Worm (Caenorhabditis elegans): ENCODE results near the gene egl-46.

The egl-46 gene

ce11 chrV:6666557-6666956, 14.8 kb downstream of the egl-46 start:
- no peak for TF ChIP-seq bed-3 (GFP tag; optimal IDR thresholded peaks at IDR 0.05)
- no peak for TF ChIP-seq sem-2 (GFP tag; optimal IDR thresholded peaks at IDR 0.05)
- TF ChIP-seq mls-2 (tag; optimal IDR thresholded peaks at IDR 0.05), result no peak
- TF ChIP-seq nhr-76 (tag; optimal IDR thresholded peaks at IDR 0.05), result no peak
- TF ChIP-seq lin-32 (GFP tag; optimal IDR thresholded peaks at IDR 0.05), result no peak
- no peak for TF ChIP-seq mep-1 (tag; optimal IDR thresholded peaks at IDR 0.05)
- TF ChIP-seq nhr-2 (tag; optimal IDR thresholded peaks at IDR 0.05), result no peak
- no peak for TF ChIP-seq M03D4.4 (tag; optimal IDR thresholded peaks at IDR 0.05)
- TF ChIP-seq nhr-28 (tag; optimal IDR thresholded peaks at IDR 0.05), result no peak
- TF ChIP-seq cnd-1 (tag; optimal IDR thresholded peaks at IDR 0.05), result no peak
- no peak for TF ChIP-seq unc-62 (GFP tag; optimal IDR thresholded peaks at IDR 0.05)
- TF ChIP-seq ceh-39 (tag; optimal IDR thresholded peaks at IDR 0.05), result no peak
- no peak for TF ChIP-seq nhr-237 (tag; optimal IDR thresholded peaks at IDR 0.05)
- TF ChIP-seq mab-5 (tag; optimal IDR thresholded peaks at IDR 0.05), result no peak
- no peak for TF ChIP-seq lin-13 (tag; optimal IDR thresholded peaks at IDR 0.05)
- TF ChIP-seq drap-1 (GFP tag; optimal IDR thresholded peaks at IDR 0.05), result no peak
- TF ChIP-seq elt-1 (tag; optimal IDR thresholded peaks at IDR 0.05; ENCODE audit: borderline replicate concordance, insufficient read depth), result no peak
- no peak for TF ChIP-seq unc-39 (tag; optimal IDR thresholded peaks at IDR 0.05)
- TF ChIP-seq blmp-1 (tag; optimal IDR thresholded peaks at IDR 0.05), result no peak
- no peak for TF ChIP-seq zip-8 (tag; optimal IDR thresholded peaks at IDR 0.05)

- TF ChIP-seq ceh-39 (tag; optimal IDR thresholded peaks at IDR 0.05), result no peak
- TF ChIP-seq hlh-1 (tag; optimal IDR thresholded peaks at IDR 0.05), result no peak
- no peak for TF ChIP-seq blmp-1 (tag; optimal IDR thresholded peaks at IDR 0.05)
- no peak for TF ChIP-seq mep-1 (tag; optimal IDR thresholded peaks at IDR 0.05)
- TF ChIP-seq M03D4.4 (tag; optimal IDR thresholded peaks at IDR 0.05), result no peak
- TF ChIP-seq cnd-1 (tag; optimal IDR thresholded peaks at IDR 0.05), result no peak
- no peak for TF ChIP-seq sem-2 (GFP tag; optimal IDR thresholded peaks at IDR 0.05)
- TF ChIP-seq pha-4 (tag; optimal IDR thresholded peaks at IDR 0.05), result no peak
- TF ChIP-seq unc-39 (tag; optimal IDR thresholded peaks at IDR 0.05), result no peak
- TF ChIP-seq unc-120 (tag; optimal IDR thresholded peaks at IDR 0.05; ENCODE audit: poor library complexity, severe bottlenecking), result no peak
- no peak for TF ChIP-seq bed-3 (GFP tag; optimal IDR thresholded peaks at IDR 0.05)
Measured at ce11 chrV:6665751-6666150, 15.6 kb downstream of the egl-46 start, which contains the start of gene pmp-5. pmp-5 (minus strand) TSS chrV:6665813.

ce11 chrV:6662505-6662904, 18.9 kb downstream of the egl-46 start:
- TF ChIP-seq tbx-8 (GFP tag; optimal IDR thresholded peaks at IDR 0.05) (no peak), ham-2 (GFP tag; optimal IDR thresholded peaks at IDR 0.05) (no peak), snpc-4 (tag; optimal IDR thresholded peaks at IDR 0.05) (no peak), ceh-83 (GFP tag; optimal IDR thresholded peaks at IDR 0.05) (no peak), nhr-76 (tag; optimal IDR thresholded peaks at IDR 0.05) (no peak), ceh-43 (GFP tag; optimal IDR thresholded peaks at IDR 0.05) (no peak), M03D4.4 (tag; optimal IDR thresholded peaks at IDR 0.05) (no peak), ces-1 (GFP tag; optimal IDR thresholded peaks at IDR 0.05) (no peak), blmp-1 (tag; optimal IDR thresholded peaks at IDR 0.05) (no peak), elt-1 (tag; optimal IDR thresholded peaks at IDR 0.05; ENCODE audit: borderline replicate concordance, insufficient read depth) (no peak), bed-3 (GFP tag; optimal IDR thresholded peaks at IDR 0.05) (no peak), unc-39 (tag; optimal IDR thresholded peaks at IDR 0.05) (no peak), nhr-28 (tag; optimal IDR thresholded peaks at IDR 0.05) (no peak), lin-13 (tag; optimal IDR thresholded peaks at IDR 0.05) (no peak), ztf-11 (tag; optimal IDR thresholded peaks at IDR 0.05) (no peak), mls-2 (tag; optimal IDR thresholded peaks at IDR 0.05) (no peak), lsy-2 (tag; optimal IDR thresholded peaks at IDR 0.05) (no peak)

ce11 chrV:6661658-6662057, 19.7 kb downstream of the egl-46 start:
- TF ChIP-seq unc-39 (tag; optimal IDR thresholded peaks at IDR 0.05) (no peak), ces-1 (GFP tag; optimal IDR thresholded peaks at IDR 0.05) (peak; percentile 25)

- TF ChIP-seq mab-5 (tag; optimal IDR thresholded peaks at IDR 0.05) (no peak), ham-2 (GFP tag; optimal IDR thresholded peaks at IDR 0.05) (no peak), snpc-4 (tag; optimal IDR thresholded peaks at IDR 0.05) (no peak), ces-1 (GFP tag; optimal IDR thresholded peaks at IDR 0.05) (no peak), unc-120 (tag; optimal IDR thresholded peaks at IDR 0.05; ENCODE audit: poor library complexity, severe bottlenecking) (no peak), ceh-83 (GFP tag; optimal IDR thresholded peaks at IDR 0.05) (no peak), bed-3 (GFP tag; optimal IDR thresholded peaks at IDR 0.05) (no peak), drap-1 (GFP tag; optimal IDR thresholded peaks at IDR 0.05) (no peak), lin-13 (tag; optimal IDR thresholded peaks at IDR 0.05) (no peak), ztf-11 (tag; optimal IDR thresholded peaks at IDR 0.05) (no peak), unc-39 (tag; optimal IDR thresholded peaks at IDR 0.05) (no peak), cnd-1 (tag; optimal IDR thresholded peaks at IDR 0.05) (no peak), lsy-2 (tag; optimal IDR thresholded peaks at IDR 0.05) (no peak), tbx-8 (GFP tag; optimal IDR thresholded peaks at IDR 0.05) (no peak), blmp-1 (tag; optimal IDR thresholded peaks at IDR 0.05) (no peak), pha-4 (tag; optimal IDR thresholded peaks at IDR 0.05) (no peak), elt-1 (tag; optimal IDR thresholded peaks at IDR 0.05; ENCODE audit: borderline replicate concordance, insufficient read depth) (no peak), flh-1 (GFP tag; optimal IDR thresholded peaks at IDR 0.05) (no peak)
Measured at ce11 chrV:6659533-6659932, 21.8 kb downstream of the egl-46 start.

Data from whole organism, mixed stage, embryonic.